Worm (Caenorhabditis elegans): Measurements from ENCODE around the gene clc-19.
A peak's percentile ranks its signal among the peaks of the same experiment; 100 is the strongest.

clc-19 gene

DNA sequence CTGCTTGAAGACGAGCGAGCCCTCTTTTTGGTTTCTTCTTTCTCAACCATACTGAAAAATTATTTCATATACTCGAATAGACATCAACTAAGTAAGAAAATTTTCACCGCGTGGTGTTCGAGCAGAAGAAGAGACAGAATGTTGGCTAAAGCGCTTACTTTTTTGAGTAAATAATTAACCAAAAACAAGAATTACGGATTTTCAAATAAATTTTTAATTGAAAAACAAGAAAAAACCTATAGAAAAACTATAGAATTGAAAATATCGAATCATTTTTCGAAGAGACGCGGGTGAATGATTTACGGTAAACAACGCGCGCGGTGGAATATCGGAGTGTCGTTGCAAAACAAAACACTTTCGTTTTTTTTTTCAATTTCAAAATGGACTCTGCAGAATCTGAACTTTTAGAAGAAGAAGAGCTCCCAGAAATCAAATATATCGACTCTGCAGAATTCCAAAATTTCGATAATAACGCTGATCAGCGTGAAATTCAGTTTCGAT is 19.5 kb downstream of the clc-19 start, which contains the start of the genes rnp-5 and tag-51:
Gene rnp-5 (minus strand): TSS at position 51 of the 501 bp plus-strand sequence.
Gene tag-51 (plus strand): TSS at position 363 of the 501 bp plus-strand sequence.
- TF ChIP-seq W03F9.2 (tag; optimal IDR thresholded peaks at IDR 0.05) (no peak), dao-5 (tag; optimal IDR thresholded peaks at IDR 0.05) (no peak), him-1 (tag; optimal IDR thresholded peaks at IDR 0.05) (no peak)

DNA sequence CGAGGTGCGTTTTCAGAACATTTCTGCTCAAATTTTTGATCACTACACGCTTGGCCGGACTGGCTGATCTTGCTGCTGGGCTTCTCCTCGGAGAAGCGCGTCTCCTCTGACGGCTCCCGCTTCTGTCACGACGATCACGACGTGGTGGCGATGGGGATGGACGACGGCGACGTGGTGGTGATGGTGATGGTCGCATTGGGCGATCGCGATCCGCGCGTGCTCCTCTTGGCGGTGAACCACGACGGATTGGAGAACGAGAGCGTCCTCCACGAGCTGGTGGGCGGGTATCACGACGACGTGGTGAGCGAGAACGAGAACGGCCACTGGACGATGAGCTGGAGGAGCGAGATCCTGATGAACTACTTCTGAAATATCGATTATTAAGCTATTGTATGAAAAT is 20.0 kb downstream of the clc-19 start:
- TF ChIP-seq W03F9.2 (tag; optimal IDR thresholded peaks at IDR 0.05) (no peak), him-1 (tag; optimal IDR thresholded peaks at IDR 0.05) (no peak), dao-5 (tag; optimal IDR thresholded peaks at IDR 0.05) (no peak)

ce11 chrIII:852296-852695 is 21.1 kb downstream of the clc-19 start, which contains the start of gene moma-1:
moma-1 (minus strand) TSS chrIII:852396.
- TF ChIP-seq dao-5 (tag; optimal IDR thresholded peaks at IDR 0.05) (no peak), him-1 (tag; optimal IDR thresholded peaks at IDR 0.05) (no peak), W03F9.2 (tag; optimal IDR thresholded peaks at IDR 0.05) (no peak)

DNA sequence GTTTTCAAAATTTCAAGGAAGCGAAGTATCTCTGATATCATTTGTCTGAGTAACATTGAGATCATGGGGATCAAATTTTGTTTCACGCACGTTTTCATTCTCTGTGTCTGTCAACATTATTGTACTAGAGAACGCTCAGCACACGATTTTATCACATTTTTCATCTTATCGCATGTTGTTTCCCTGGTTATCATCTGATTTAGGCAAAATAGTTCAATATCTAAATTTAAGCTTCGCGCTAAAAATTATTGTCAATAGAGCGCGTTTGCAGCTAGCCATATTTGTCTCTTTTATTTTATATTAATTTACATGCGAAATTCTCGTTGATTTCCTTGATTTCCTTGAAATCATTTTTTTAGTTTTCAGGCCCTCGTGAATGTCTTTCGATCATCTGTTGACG is 27.9 kb downstream of the clc-19 start, which contains the start of gene K02F3.2:
Gene K02F3.2 (plus strand): TSS at position 357 of the 400 bp plus-strand sequence.
- no peak for TF ChIP-seq dao-5 (tag; optimal IDR thresholded peaks at IDR 0.05)
- TF ChIP-seq him-1 (tag; optimal IDR thresholded peaks at IDR 0.05): no peak
- TF ChIP-seq W03F9.2 (tag; optimal IDR thresholded peaks at IDR 0.05): no peak

ce11 chrIII:844577-844976 is 28.8 kb downstream of the clc-19 start:
- TF ChIP-seq dao-5 (tag; optimal IDR thresholded peaks at IDR 0.05) (no peak), W03F9.2 (tag; optimal IDR thresholded peaks at IDR 0.05) (no peak), him-1 (tag; optimal IDR thresholded peaks at IDR 0.05) (no peak)

ce11 chrIII:843999-844398 is 29.4 kb downstream of the clc-19 start:
- TF ChIP-seq W03F9.2 (tag; optimal IDR thresholded peaks at IDR 0.05) (no peak), him-1 (tag; optimal IDR thresholded peaks at IDR 0.05) (no peak), dao-5 (tag; optimal IDR thresholded peaks at IDR 0.05) (no peak)

DNA sequence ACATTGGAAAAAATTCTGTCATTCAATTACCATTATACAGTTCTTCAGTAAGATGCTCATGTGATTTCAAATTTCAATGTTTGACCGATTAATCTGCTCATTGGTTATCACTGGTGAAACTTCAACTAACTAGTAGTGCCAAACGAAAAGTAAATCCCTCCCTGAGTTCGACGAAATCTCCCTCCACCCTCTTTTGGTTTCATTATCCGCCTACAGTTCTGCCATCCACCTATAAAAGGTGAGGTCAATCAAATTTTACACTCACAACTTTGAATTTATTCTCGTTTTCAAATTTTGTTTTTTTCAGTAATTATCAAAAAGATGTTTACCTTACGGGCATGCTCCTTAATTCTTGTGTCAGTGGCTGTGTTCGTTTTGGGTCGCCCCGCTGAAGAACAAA is 30.7 kb downstream of the clc-19 start, which contains the start of gene far-8:
Gene far-8 (plus strand): TSS at position 301 of the 400 bp plus-strand sequence.
- TF ChIP-seq dao-5 (tag; optimal IDR thresholded peaks at IDR 0.05): no peak
- no peak for TF ChIP-seq him-1 (tag; optimal IDR thresholded peaks at IDR 0.05)
- TF ChIP-seq W03F9.2 (tag; optimal IDR thresholded peaks at IDR 0.05): no peak

- TF ChIP-seq dao-5 (tag; optimal IDR thresholded peaks at IDR 0.05) (no peak), him-1 (tag; optimal IDR thresholded peaks at IDR 0.05) (no peak), W03F9.2 (tag; optimal IDR thresholded peaks at IDR 0.05) (no peak)
Measured at ce11 chrIII:841177-841576, 32.2 kb downstream of the clc-19 start, which contains the start of gene K02F3.9. K02F3.9 (minus strand) TSS chrIII:841366.

ce11 chrIII:839491-839890 is 33.9 kb downstream of the clc-19 start, which contains the start of gene dos-3:
dos-3 (minus strand) TSS chrIII:839591.
- no peak for TF ChIP-seq him-1 (tag; optimal IDR thresholded peaks at IDR 0.05)
- TF ChIP-seq dao-5 (tag; optimal IDR thresholded peaks at IDR 0.05): no peak

ce11 chrIII:835713-836278 is 37.6 kb downstream of the clc-19 start:
- TF ChIP-seq dao-5 (tag; optimal IDR thresholded peaks at IDR 0.05): peak; percentile 60
- peak; percentile 1 for TF ChIP-seq W03F9.2 (tag; optimal IDR thresholded peaks at IDR 0.05)
- TF ChIP-seq him-1 (tag; optimal IDR thresholded peaks at IDR 0.05): peak; percentile 81

DNA sequence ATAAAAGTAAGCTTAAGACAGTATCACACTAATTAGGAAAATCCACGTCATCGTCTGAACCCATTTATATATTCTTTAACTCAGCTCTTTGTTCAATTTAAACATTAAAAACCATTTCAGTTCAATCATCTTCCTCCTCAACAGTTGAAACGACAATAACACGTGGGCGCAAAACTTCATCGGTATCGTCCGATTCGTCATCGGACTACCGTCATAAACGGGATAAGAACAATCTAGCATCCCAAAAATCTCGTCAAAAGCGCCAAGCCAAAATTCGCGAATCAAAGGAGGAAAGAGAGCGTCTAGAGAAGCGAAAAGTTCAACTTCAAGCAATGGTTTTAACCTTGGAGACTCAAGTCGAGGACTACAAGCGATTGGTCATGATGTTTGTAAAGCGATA is 38.2 kb downstream of the clc-19 start:
- no peak for TF ChIP-seq W03F9.2 (tag; optimal IDR thresholded peaks at IDR 0.05)
- TF ChIP-seq dao-5 (tag; optimal IDR thresholded peaks at IDR 0.05): no peak
- TF ChIP-seq him-1 (tag; optimal IDR thresholded peaks at IDR 0.05): no peak

- TF ChIP-seq dao-5 (tag; optimal IDR thresholded peaks at IDR 0.05): no peak
- TF ChIP-seq him-1 (tag; optimal IDR thresholded peaks at IDR 0.05): no peak
- TF ChIP-seq W03F9.2 (tag; optimal IDR thresholded peaks at IDR 0.05): no peak
Measured at ce11 chrIII:834443-834815, 38.9 kb downstream of the clc-19 start.

- peak; percentile 31 for TF ChIP-seq him-1 (tag; optimal IDR thresholded peaks at IDR 0.05)
- no peak for TF ChIP-seq dao-5 (tag; optimal IDR thresholded peaks at IDR 0.05)
- peak; percentile 78 for TF ChIP-seq W03F9.2 (tag; optimal IDR thresholded peaks at IDR 0.05)
Measured at ce11 chrIII:833711-834442, 39.5 kb downstream of the clc-19 start.

- TF ChIP-seq him-1 (tag; optimal IDR thresholded peaks at IDR 0.05) (no peak), W03F9.2 (tag; optimal IDR thresholded peaks at IDR 0.05) (no peak), dao-5 (tag; optimal IDR thresholded peaks at IDR 0.05) (no peak)
Measured at ce11 chrIII:832855-833504, 40.4 kb downstream of the clc-19 start, which contains the start of gene zip-2. zip-2 (plus strand) TSS chrIII:832982.
